Fruit fly (Drosophila melanogaster) whole organism, embryonic: ENCODE data around the gene CG5835.

Experiments used
- CG10543 ChIP-seq: fragments of 200-800 bp; sonication (Bioruptor generic); optimal IDR thresholded peaks from 3 replicates; lab custom pipeline; 2017; ENCODE audit warnings: missing biosample characterization, mild to moderate bottlenecking, missing genetic modification characterization, moderate library complexity
- CG11504 ChIP-seq: fragments of 200-800 bp; sonication (Bioruptor generic); optimal IDR thresholded peaks from 3 replicates; lab custom pipeline; 2019; ENCODE audit warnings: missing biosample characterization, mild to moderate bottlenecking, missing genetic modification characterization, moderate library complexity
- CG12236 ChIP-seq: fragments of 200-800 bp; sonication (Bioruptor generic); optimal IDR thresholded peaks from 2 replicates; lab custom pipeline; 2016; ENCODE audit warnings: missing biosample characterization, missing genetic modification characterization
- CG12391 ChIP-seq: fragments of 200-800 bp; sonication (Bioruptor generic); optimal IDR thresholded peaks from 3 replicates; lab custom pipeline; 2018; ENCODE audit warnings: missing biosample characterization, mild to moderate bottlenecking, missing genetic modification characterization, moderate library complexity
- CG1647 ChIP-seq: fragments of 200-800 bp; sonication (Bioruptor generic); optimal IDR thresholded peaks from 3 replicates; lab custom pipeline; 2016; ENCODE audit warnings: missing biosample characterization, missing genetic modification characterization
- CG17359 ChIP-seq: fragments of 200-800 bp; sonication (Bioruptor generic); optimal IDR thresholded peaks from 3 replicates; lab custom pipeline; 2018; ENCODE audit warnings: missing biosample characterization, mild to moderate bottlenecking, missing genetic modification characterization, moderate library complexity
- CG17361 ChIP-seq: fragments of 200-800 bp; sonication (Bioruptor generic); IDR thresholded peaks from 3 replicates; pipeline ENCODE4 v1.3.6; 2022; ENCODE audit warnings: missing biosample characterization, missing genetic modification characterization
- CG18599 ChIP-seq: fragments of 200-800 bp; sonication (Bioruptor generic); optimal IDR thresholded peaks from 3 replicates; lab custom pipeline; 2017; ENCODE audit warnings: missing biosample characterization, missing genetic modification characterization, mild to moderate bottlenecking, moderate library complexity, missing genetic modification reagents
- CG2678 ChIP-seq: fragments of 200-800 bp; sonication (Bioruptor generic); optimal IDR thresholded peaks from 3 replicates; lab custom pipeline; 2019; ENCODE audit warnings: missing biosample characterization, mild to moderate bottlenecking, missing genetic modification characterization, moderate library complexity
- CG2875 ChIP-seq: fragments of 200-800 bp; sonication (Bioruptor generic); optimal IDR thresholded peaks from 2 replicates; lab custom pipeline; 2017; ENCODE audit warnings: missing biosample characterization, mild to moderate bottlenecking, missing genetic modification characterization, missing genetic modification reagents
- CG31224 ChIP-seq: fragments of 200-800 bp; sonication (Bioruptor generic); IDR thresholded peaks from 2 replicates; pipeline ENCODE4 v1.3.6; 2022; ENCODE audit warnings: missing biosample characterization, missing genetic modification characterization
- CG3281 ChIP-seq: fragments of 200-800 bp; sonication (Bioruptor generic); optimal IDR thresholded peaks from 3 replicates; lab custom pipeline; 2017; ENCODE audit warnings: missing biosample characterization, mild to moderate bottlenecking, missing genetic modification characterization
- CG3847 ChIP-seq: fragments of 200-800 bp; sonication (Bioruptor generic); IDR thresholded peaks from 2 replicates; pipeline ENCODE4 v1.3.6; 2022; ENCODE audit warnings: missing biosample characterization, missing genetic modification characterization
- CG5245 ChIP-seq: fragments of 200-800 bp; sonication (Bioruptor generic); optimal IDR thresholded peaks from 3 replicates; lab custom pipeline; 2016; ENCODE audit warnings: missing biosample characterization, missing genetic modification characterization
- CG7745 ChIP-seq: fragments of 200-800 bp; sonication (Bioruptor generic); optimal IDR thresholded peaks from 2 replicates; lab custom pipeline; 2018; ENCODE audit warnings: missing biosample characterization, mild to moderate bottlenecking, missing genetic modification characterization, moderate library complexity
- CG7839 ChIP-seq: fragments of 200-800 bp; sonication (Bioruptor generic); optimal IDR thresholded peaks from 3 replicates; lab custom pipeline; 2018; ENCODE audit warnings: missing biosample characterization, mild to moderate bottlenecking, missing genetic modification characterization, moderate library complexity
- CG8290 ChIP-seq, 3 experiments: fragments of 200-800 bp; sonication (Bioruptor generic); optimal IDR thresholded peaks; 2 replicates each; lab custom pipeline; 2016 to 2019; ENCODE audit warnings: missing biosample characterization in 3 of 3, missing genetic modification characterization in 3 of 3, mild to moderate bottlenecking in 2 of 3, moderate library complexity in 1 of 3
- Camta ChIP-seq: fragments of 200-800 bp; sonication (Bioruptor generic); optimal IDR thresholded peaks from 2 replicates; lab custom pipeline; 2016; ENCODE audit warnings: missing biosample characterization, missing genetic modification characterization
- CoRest ChIP-seq: fragments of 200-800 bp; sonication (Bioruptor generic); optimal IDR thresholded peaks from 3 replicates; lab custom pipeline; 2018; ENCODE audit warnings: missing biosample characterization, mild to moderate bottlenecking, missing genetic modification characterization, moderate library complexity
- Ets65A ChIP-seq: fragments of 200-800 bp; sonication (Bioruptor generic); peaks from one replicate; lab custom pipeline; 2016; ENCODE audit warnings: missing biosample characterization, missing genetic modification characterization
- Fer1 ChIP-seq: fragments of 200-800 bp; sonication (Bioruptor generic); optimal IDR thresholded peaks from 2 replicates; lab custom pipeline; 2017; ENCODE audit warnings: missing biosample characterization, mild to moderate bottlenecking, missing genetic modification characterization
- Fer3 ChIP-seq: fragments of 200-800 bp; sonication (Bioruptor generic); optimal IDR thresholded peaks from 2 replicates; lab custom pipeline; 2018; ENCODE audit warnings: missing biosample characterization, mild to moderate bottlenecking, missing genetic modification characterization, moderate library complexity
- HLH3B ChIP-seq: fragments of 200-800 bp; sonication (Bioruptor generic); IDR thresholded peaks from 2 replicates; pipeline ENCODE4 v1.3.6; 2022; ENCODE audit warnings: missing biosample characterization, missing genetic modification characterization
- HLHmδ ChIP-seq: fragments of 200-800 bp; sonication (Bioruptor generic); optimal IDR thresholded peaks from 2 replicates; lab custom pipeline; 2018; ENCODE audit warnings: missing biosample characterization, mild to moderate bottlenecking, missing genetic modification characterization, moderate library complexity
- MTF-1 ChIP-seq: fragments of 200-800 bp; sonication (Bioruptor generic); optimal IDR thresholded peaks from 2 replicates; lab custom pipeline; 2018; ENCODE audit warnings: missing biosample characterization, mild to moderate bottlenecking, missing genetic modification characterization, borderline replicate concordance
- Mad ChIP-seq: fragments of 200-800 bp; sonication (Bioruptor generic); optimal IDR thresholded peaks from 2 replicates; lab custom pipeline; 2016; ENCODE audit warnings: missing biosample characterization, missing genetic modification characterization
- Max ChIP-seq: fragments of 200-800 bp; sonication (Bioruptor generic); optimal IDR thresholded peaks from 2 replicates; lab custom pipeline; 2016; ENCODE audit warnings: missing biosample characterization, mild to moderate bottlenecking, missing genetic modification characterization
- NfI ChIP-seq: fragments of 200-800 bp; sonication (Bioruptor generic); optimal IDR thresholded peaks from 3 replicates; lab custom pipeline; 2018; ENCODE audit warnings: missing biosample characterization, mild to moderate bottlenecking, missing genetic modification characterization, moderate library complexity
- Oli ChIP-seq: fragments of 200-800 bp; sonication (Bioruptor generic); optimal IDR thresholded peaks from 2 replicates; lab custom pipeline; 2018; ENCODE audit warnings: missing biosample characterization, mild to moderate bottlenecking, missing genetic modification characterization, moderate library complexity
- PHDP ChIP-seq: fragments of 200-800 bp; sonication (Bioruptor generic); optimal IDR thresholded peaks from 3 replicates; lab custom pipeline; 2018; ENCODE audit warnings: missing biosample characterization, mild to moderate bottlenecking, missing genetic modification characterization, moderate library complexity
- Sox100B ChIP-seq: fragments of 200-800 bp; sonication (Bioruptor generic); optimal IDR thresholded peaks from 3 replicates; lab custom pipeline; 2018; ENCODE audit warnings: missing biosample characterization, mild to moderate bottlenecking, missing genetic modification characterization
- Sox102F ChIP-seq: fragments of 200-800 bp; sonication (Bioruptor generic); optimal IDR thresholded peaks from 2 replicates; lab custom pipeline; 2018; ENCODE audit warnings: missing biosample characterization, mild to moderate bottlenecking, missing genetic modification characterization, moderate library complexity
- Sry-δ ChIP-seq: fragments of 200-800 bp; sonication (Bioruptor generic); optimal IDR thresholded peaks from 2 replicates; lab custom pipeline; 2016; ENCODE audit warnings: missing biosample characterization, missing genetic modification characterization
- Ssrp ChIP-seq: fragments of 200-800 bp; sonication (Bioruptor generic); optimal IDR thresholded peaks from 2 replicates; lab custom pipeline; 2018; ENCODE audit warnings: missing biosample characterization, mild to moderate bottlenecking, missing genetic modification characterization, moderate library complexity
- Taf1 ChIP-seq: fragments of 200-800 bp; sonication (Bioruptor generic); IDR thresholded peaks from 2 replicates; pipeline ENCODE4 v1.3.6; 2022; ENCODE audit warnings: missing biosample characterization, missing genetic modification characterization
- Xbp1 ChIP-seq: fragments of 200-800 bp; sonication (Bioruptor generic); optimal IDR thresholded peaks from 3 replicates; lab custom pipeline; 2016; ENCODE audit warnings: missing biosample characterization, mild to moderate bottlenecking, missing genetic modification characterization
- ac ChIP-seq: fragments of 200-800 bp; sonication (Bioruptor generic); optimal IDR thresholded peaks from 3 replicates; lab custom pipeline; 2017; ENCODE audit warnings: missing biosample characterization, mild to moderate bottlenecking, missing genetic modification characterization
- btn ChIP-seq: fragments of 200-800 bp; sonication (Bioruptor generic); optimal IDR thresholded peaks from 2 replicates; lab custom pipeline; 2016; ENCODE audit warnings: missing biosample characterization, missing genetic modification characterization
- crc ChIP-seq: fragments of 200-800 bp; sonication (Bioruptor generic); optimal IDR thresholded peaks from 2 replicates; lab custom pipeline; 2016; ENCODE audit warnings: missing biosample characterization, missing genetic modification characterization
- fru ChIP-seq: fragments of >200 bp; optimal IDR thresholded peaks from 2 replicates; lab custom pipeline; 2017
- gem ChIP-seq: fragments of 200-800 bp; sonication (Bioruptor generic); optimal IDR thresholded peaks from 2 replicates; lab custom pipeline; 2019; ENCODE audit warnings: missing biosample characterization, mild to moderate bottlenecking, missing genetic modification characterization, moderate library complexity
- grau ChIP-seq: fragments of 200-800 bp; optimal IDR thresholded peaks from 3 replicates; lab custom pipeline; 2019; ENCODE audit warnings: missing biosample characterization, mild to moderate bottlenecking, missing genetic modification characterization, moderate library complexity
- lilli ChIP-seq: fragments of 200-800 bp; sonication (Bioruptor generic); optimal IDR thresholded peaks from 3 replicates; lab custom pipeline; 2016; ENCODE audit warnings: missing biosample characterization, missing genetic modification characterization
- lov ChIP-seq, 2 experiments: fragments of 200-800 bp in 1 of 2; fragments of >200 bp in 1 of 2; sonication (Bioruptor generic) in 1 of 2; IDR thresholded peaks in 1 of 2; optimal IDR thresholded peaks in 1 of 2; 2 replicates in 1 of 2; 3 replicates in 1 of 2; pipeline versions ENCODE4 v1.3.6 to Lab custom; 2017 to 2022; ENCODE audit warnings: missing biosample characterization in 1 of 2, missing genetic modification characterization in 1 of 2
- p53 ChIP-seq: fragments of 200-800 bp; sonication (Bioruptor generic); optimal IDR thresholded peaks from 2 replicates; lab custom pipeline; 2016; ENCODE audit warnings: missing biosample characterization, missing genetic modification characterization
- so ChIP-seq: fragments of 200-800 bp; sonication (Bioruptor generic); IDR thresholded peaks from 3 replicates; pipeline ENCODE4 v1.3.6; 2022; ENCODE audit warnings: missing biosample characterization, missing genetic modification characterization
- tll ChIP-seq, 2 experiments: fragments of 200-800 bp in 1 of 2; fragments of >200 bp in 1 of 2; sonication (Bioruptor generic) in 1 of 2; optimal IDR thresholded peaks; 2 replicates each; lab custom pipeline; 2017 to 2019; ENCODE audit warnings: missing biosample characterization in 2 of 2, missing genetic modification characterization in 2 of 2, mild to moderate bottlenecking in 1 of 2, moderate library complexity in 1 of 2
- ttk ChIP-seq: fragments of 200-800 bp; sonication (Bioruptor generic); IDR thresholded peaks from 2 replicates; pipeline ENCODE4 v2.1.2; 2022; ENCODE audit warnings: missing biosample characterization, missing genetic modification characterization
- wek ChIP-seq: fragments of 200-800 bp; sonication (Bioruptor generic); optimal IDR thresholded peaks from 3 replicates; lab custom pipeline; 2018; ENCODE audit warnings: missing biosample characterization, mild to moderate bottlenecking, missing genetic modification characterization, moderate library complexity
- z ChIP-seq: fragments of 200-800 bp; sonication (Bioruptor generic); IDR thresholded peaks from 3 replicates; pipeline ENCODE4 v1.3.6; 2022; ENCODE audit warnings: missing biosample characterization, missing genetic modification characterization

The CG5835 gene

dm6 chr3R:19181214-19181613 is 27.7 kb upstream of the CG5835 start (continued):
- peak; percentile 17 for TF ChIP-seq Fer1 (GFP tag; lab: Kevin White, UChicago)
- peak; percentile 46 for TF ChIP-seq CG7839 (tag; lab: Kevin White, UChicago)
- TF ChIP-seq CG8290 (GFP tag; optimal IDR thresholded peaks at IDR 0.05; lab: Kevin White, UChicago): no peak
- TF ChIP-seq CG8290 (tag; optimal IDR thresholded peaks at IDR 0.05; lab: Kevin White, UChicago): peak in 1 of 2 experiments; percentile 16
- peak; percentile 36 for TF ChIP-seq grau (tag; lab: Kevin White, UChicago)
- TF ChIP-seq Xbp1: peak; percentile 10
- TF ChIP-seq fru (lab: Kevin White, UChicago): no peak
- TF ChIP-seq CG1647 (GFP tag; lab: Kevin White, UChicago): no peak
- TF ChIP-seq z: no peak
- TF ChIP-seq Sry-δ: no peak
- no peak for TF ChIP-seq so
- TF ChIP-seq HLHmδ: no peak
- TF ChIP-seq CG11504 (tag; lab: Kevin White, UChicago): peak; percentile 53
- TF ChIP-seq gem (tag; lab: Kevin White, UChicago): peak; percentile 43
- TF ChIP-seq Camta (GFP tag; lab: Kevin White, UChicago): no peak
- no peak for TF ChIP-seq MTF-1 (GFP tag; lab: Kevin White, UChicago)
- peak; percentile 23 for TF ChIP-seq Sox100B
- TF ChIP-seq CG2875 (GFP tag; lab: Kevin White, UChicago): no peak
- no peak for TF ChIP-seq wek (GFP tag; lab: Kevin White, UChicago)
- TF ChIP-seq Ets65A (GFP tag; lab: Kevin White, UChicago): peak; percentile 70
- TF ChIP-seq Mad (GFP tag; lab: Kevin White, UChicago): peak; percentile 8
- peak; percentile 20 for TF ChIP-seq CG3281 (GFP tag; lab: Kevin White, UChicago)
- TF ChIP-seq CG2678 (tag; lab: Kevin White, UChicago): peak; percentile 50
- peak; percentile 21; the same call in 1 of the 2 replicates for TF ChIP-seq CG3847 (GFP tag; lab: Robert Waterston, UW)
- peak; percentile 20 for TF ChIP-seq Oli (tag; lab: Kevin White, UChicago)
- peak; percentile 35 for TF ChIP-seq Sox102F (GFP tag; lab: Kevin White, UChicago)
- TF ChIP-seq CG5245 (GFP tag; lab: Kevin White, UChicago): no peak
- no peak for TF ChIP-seq ac (GFP tag; lab: Kevin White, UChicago)
- TF ChIP-seq HLH3B (GFP tag; lab: Robert Waterston, UW): no peak
- peak; percentile 36 for TF ChIP-seq CG17359 (tag; lab: Kevin White, UChicago)
- no peak for TF ChIP-seq Taf1 (GFP tag; lab: Robert Waterston, UW)
- peak; percentile 31 for TF ChIP-seq CG18599 (GFP tag; lab: Kevin White, UChicago)
- peak; percentile 6 for TF ChIP-seq PHDP
- TF ChIP-seq tll (GFP tag; optimal IDR thresholded peaks at IDR 0.05; lab: Kevin White, UChicago): no peak
- no peak for TF ChIP-seq lov (optimal IDR thresholded peaks at IDR 0.05; lab: Kevin White, UChicago)
- TF ChIP-seq lov (GFP tag; IDR thresholded peaks at IDR 0.05; lab: Robert Waterston, UW): no peak
- TF ChIP-seq CG17361 (GFP tag; lab: Robert Waterston, UW): peak; percentile 35; the same call in 1 of the 3 replicates
- no peak for TF ChIP-seq CG7745
- TF ChIP-seq Fer3 (tag; lab: Kevin White, UChicago): peak; percentile 7
- peak; percentile 30 for TF ChIP-seq CoRest (tag; lab: Kevin White, UChicago)
- TF ChIP-seq CG31224 (GFP tag; lab: Robert Waterston, UW): no peak
- TF ChIP-seq ttk: 0 out of 2 replicates have a peak, but pooled peaks have one; percentile 6
- TF ChIP-seq CG12391 (tag; lab: Kevin White, UChicago): peak; percentile 28
- peak; percentile 15 for TF ChIP-seq NfI (GFP tag; lab: Kevin White, UChicago)
- no peak for TF ChIP-seq CG10543 (GFP tag; lab: Kevin White, UChicago)
- TF ChIP-seq lilli (GFP tag; lab: Kevin White, UChicago): peak; percentile 7
- no peak for TF ChIP-seq crc (GFP tag; lab: Kevin White, UChicago)
- no peak for TF ChIP-seq Max
- TF ChIP-seq CG12236: no peak
- TF ChIP-seq p53 (GFP tag; lab: Kevin White, UChicago): no peak
- TF ChIP-seq Ssrp (tag; lab: Kevin White, UChicago): peak; percentile 30
- no peak for TF ChIP-seq btn
